Worm (Caenorhabditis elegans): Measurements from ENCODE around the gene atn-1.
A peak's percentile ranks its signal among the peaks of the same experiment; 100 is the strongest.

atn-1 gene

DNA sequence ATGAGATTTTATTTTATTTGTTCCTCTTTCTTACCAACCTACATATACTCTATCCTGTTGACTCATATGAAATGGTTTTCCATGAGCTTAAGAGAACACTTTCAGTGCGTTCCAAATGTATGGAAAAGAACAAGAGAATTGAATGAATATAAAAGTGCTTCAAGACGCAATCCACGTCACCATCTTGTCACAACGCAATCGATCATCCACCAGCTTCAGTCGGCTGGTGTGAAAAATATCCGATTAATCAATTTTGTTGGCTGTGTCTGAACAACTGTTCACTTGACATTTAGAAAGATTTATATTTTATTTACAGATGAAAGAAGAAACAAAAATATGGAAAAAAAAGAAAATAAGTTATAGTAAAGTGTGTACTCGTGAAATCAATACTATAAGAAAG, 45.1 kb downstream of the atn-1 start:
- TF ChIP-seq mab-5 (tag; optimal IDR thresholded peaks at IDR 0.05) (peak; percentile 40), mdl-1 (tag; optimal IDR thresholded peaks at IDR 0.05) (no peak), fos-1 (tag; optimal IDR thresholded peaks at IDR 0.05) (no peak), sma-3 (GFP tag; optimal IDR thresholded peaks at IDR 0.05) (no peak), F13H6.1 (tag; optimal IDR thresholded peaks at IDR 0.05) (no peak), skn-1 (tag; optimal IDR thresholded peaks at IDR 0.05) (no peak), crh-2 (tag; optimal IDR thresholded peaks at IDR 0.05) (peak; percentile 11)

DNA sequence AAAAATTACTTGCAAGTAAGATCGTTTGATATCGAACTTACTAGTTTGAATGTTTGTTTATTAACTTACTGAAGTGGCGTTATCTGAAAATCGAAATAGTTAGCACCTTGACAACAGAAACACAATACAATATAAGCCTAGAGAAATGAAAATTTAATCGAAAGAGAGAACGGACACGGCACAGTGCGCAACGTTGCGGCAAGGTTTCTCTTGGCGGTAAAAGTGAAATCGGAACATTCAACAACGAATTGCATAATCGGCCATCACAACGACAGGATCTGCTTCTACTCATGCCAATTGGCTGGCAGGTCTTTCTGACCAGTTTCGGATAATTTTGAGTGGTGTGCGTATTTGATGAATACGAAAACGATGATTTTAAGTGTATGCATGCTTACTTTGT, 47.3 kb downstream of the atn-1 start, which contains the start of gene dyf-4:
Gene dyf-4 (minus strand): TSS at position 213 of the 400 bp plus-strand sequence.
- peak; percentile 14 for TF ChIP-seq blmp-1 (tag; optimal IDR thresholded peaks at IDR 0.05; ENCODE audit: insufficient read depth)
- no peak for TF ChIP-seq nhr-23 (tag; optimal IDR thresholded peaks at IDR 0.05)
- no peak for TF ChIP-seq nhr-129 (tag; optimal IDR thresholded peaks at IDR 0.05)
- TF ChIP-seq lin-39 (tag; optimal IDR thresholded peaks at IDR 0.05), result no peak
- no peak for TF ChIP-seq lin-11 (tag; optimal IDR thresholded peaks at IDR 0.05)
- no peak for TF ChIP-seq fos-1 (tag; optimal IDR thresholded peaks at IDR 0.05)

DNA sequence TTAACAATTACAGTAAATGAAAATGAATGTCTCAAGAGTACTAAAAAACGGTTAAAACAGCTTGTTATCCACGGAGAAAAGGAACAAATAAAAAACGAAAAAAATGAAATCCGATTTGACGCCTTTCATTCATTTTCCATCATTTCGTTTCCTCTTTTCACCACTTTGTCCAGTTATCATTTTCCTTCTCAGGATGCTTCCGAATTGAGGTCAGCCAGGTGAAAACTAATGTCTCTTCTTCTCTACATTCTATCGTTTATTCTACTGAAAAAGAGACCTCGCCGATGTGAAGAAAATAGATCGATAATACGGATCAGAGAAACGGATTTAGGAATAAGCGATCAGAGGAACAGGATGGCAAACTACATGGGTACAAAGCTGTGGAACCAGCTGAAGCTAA, 47.9 kb downstream of the atn-1 start:
- TF ChIP-seq C34F6.9 (tag; optimal IDR thresholded peaks at IDR 0.05) (no peak), sma-3 (GFP tag; optimal IDR thresholded peaks at IDR 0.05) (no peak), ztf-1 (GFP tag; conservative IDR thresholded peaks at IDR 0.05) (no peak)

DNA sequence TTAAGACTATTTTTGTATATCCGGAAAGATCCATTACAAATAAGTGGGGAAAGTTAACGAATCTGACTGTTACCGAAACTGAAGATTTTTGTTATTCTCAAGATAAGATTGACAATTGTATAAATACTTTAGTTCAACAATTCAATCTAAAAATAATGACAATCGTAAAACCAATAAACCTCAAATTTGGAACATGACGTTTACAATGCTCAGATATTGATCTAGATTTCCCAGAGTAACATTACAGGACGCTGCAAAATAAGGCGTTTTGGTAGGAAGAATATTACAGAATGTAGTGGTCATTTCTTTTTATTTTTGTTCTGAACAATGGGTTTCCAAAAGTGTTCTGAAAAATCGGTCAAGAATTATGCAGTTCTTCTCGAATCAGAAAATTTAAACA, 48.5 kb downstream of the atn-1 start, which contains the start of gene F45D3.1:
Gene F45D3.1 (plus strand): TSS at position 301 of the 400 bp plus-strand sequence.
- TF ChIP-seq nhr-12 (tag; optimal IDR thresholded peaks at IDR 0.05), result no peak
- TF ChIP-seq dmd-4 (tag; optimal IDR thresholded peaks at IDR 0.05), result no peak
- no peak for TF ChIP-seq ceh-16 (tag; optimal IDR thresholded peaks at IDR 0.05)
- no peak for TF ChIP-seq lsy-2 (tag; optimal IDR thresholded peaks at IDR 0.05)
- TF ChIP-seq zag-1 (tag; optimal IDR thresholded peaks at IDR 0.05), result no peak
- no peak for TF ChIP-seq ztf-11 (tag; optimal IDR thresholded peaks at IDR 0.05)
- no peak for TF ChIP-seq elt-1 (tag; optimal IDR thresholded peaks at IDR 0.05)
- no peak for TF ChIP-seq lin-13 (GFP tag; optimal IDR thresholded peaks at IDR 0.05)
- TF ChIP-seq aly-2 (tag; optimal IDR thresholded peaks at IDR 0.05), result no peak
- TF ChIP-seq unc-39 (tag; optimal IDR thresholded peaks at IDR 0.05), result no peak
- no peak for TF ChIP-seq blmp-1 (tag; optimal IDR thresholded peaks at IDR 0.05; ENCODE audit: insufficient read depth)
- no peak for TF ChIP-seq R02D3.7 (tag; optimal IDR thresholded peaks at IDR 0.05)
- TF ChIP-seq sem-4 (tag; optimal IDR thresholded peaks at IDR 0.05), result no peak
- TF ChIP-seq alr-1 (tag; optimal IDR thresholded peaks at IDR 0.05), result no peak
- no peak for TF ChIP-seq skn-1 (tag; optimal IDR thresholded peaks at IDR 0.05)
- no peak for TF ChIP-seq mbf-1 (tag; optimal IDR thresholded peaks at IDR 0.05)
- TF ChIP-seq fos-1 (tag; optimal IDR thresholded peaks at IDR 0.05), result no peak
- no peak for TF ChIP-seq nhr-11 (tag; optimal IDR thresholded peaks at IDR 0.05)
- TF ChIP-seq gmeb-1 (tag; optimal IDR thresholded peaks at IDR 0.05), result no peak
- no peak for TF ChIP-seq nhr-237 (tag; optimal IDR thresholded peaks at IDR 0.05)

DNA sequence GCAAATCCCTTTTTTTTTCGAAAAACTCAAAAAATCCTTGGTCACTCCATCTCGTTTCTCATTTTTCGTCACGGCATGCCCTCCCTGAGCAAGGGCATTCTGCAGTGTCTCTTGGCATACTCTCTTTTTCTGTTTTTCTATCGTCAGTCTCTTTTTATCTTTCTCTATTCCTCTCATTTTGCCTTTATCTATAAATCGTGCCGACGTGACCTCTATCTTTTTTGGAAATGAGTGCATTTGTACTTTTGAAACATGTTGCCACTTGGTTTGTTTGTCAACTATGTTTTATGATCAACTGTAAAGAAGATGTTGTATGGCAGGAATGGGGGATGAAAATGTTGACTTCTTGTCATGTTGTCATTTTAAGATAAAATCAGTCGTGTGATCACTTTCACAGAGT, 50.7 kb downstream of the atn-1 start:
- TF ChIP-seq zag-1 (tag; optimal IDR thresholded peaks at IDR 0.05) (peak; percentile 74), nhr-6 (tag; optimal IDR thresholded peaks at IDR 0.05) (no peak), unc-62 (GFP tag; optimal IDR thresholded peaks at IDR 0.05) (no peak), elt-1 (tag; optimal IDR thresholded peaks at IDR 0.05) (no peak), F13H6.1 (tag; optimal IDR thresholded peaks at IDR 0.05) (peak; percentile 81), mbf-1 (tag; optimal IDR thresholded peaks at IDR 0.05) (no peak), fos-1 (tag; optimal IDR thresholded peaks at IDR 0.05) (peak; percentile 93), gmeb-1 (tag; optimal IDR thresholded peaks at IDR 0.05) (no peak), ama-1 (optimal IDR thresholded peaks at IDR 0.05) (no peak), alr-1 (tag; optimal IDR thresholded peaks at IDR 0.05) (no peak), dmd-4 (tag; optimal IDR thresholded peaks at IDR 0.05) (no peak), nhr-10 (tag; optimal IDR thresholded peaks at IDR 0.05) (no peak), C34F6.9 (tag; optimal IDR thresholded peaks at IDR 0.05) (peak; percentile 77), blmp-1 (tag; optimal IDR thresholded peaks at IDR 0.05; ENCODE audit: insufficient read depth) (peak; percentile 62), ztf-1 (GFP tag; conservative IDR thresholded peaks at IDR 0.05) (no peak), lin-11 (tag; optimal IDR thresholded peaks at IDR 0.05) (no peak), egl-27 (tag; optimal IDR thresholded peaks at IDR 0.05) (peak; percentile 83), nhr-12 (tag; optimal IDR thresholded peaks at IDR 0.05) (no peak), lin-13 (GFP tag; optimal IDR thresholded peaks at IDR 0.05) (peak; percentile 44), mdl-1 (tag; optimal IDR thresholded peaks at IDR 0.05) (peak; percentile 2 to 63), lsy-2 (tag; optimal IDR thresholded peaks at IDR 0.05) (peak in 1 of 2 experiments; percentile 76), sem-4 (tag; optimal IDR thresholded peaks at IDR 0.05) (peak; percentile 63), crh-2 (tag; optimal IDR thresholded peaks at IDR 0.05) (peak; percentile 78), unc-55 (GFP tag; optimal IDR thresholded peaks at IDR 0.05) (no peak), ztf-11 (tag; optimal IDR thresholded peaks at IDR 0.05) (no peak), R02D3.7 (tag; optimal IDR thresholded peaks at IDR 0.05) (no peak), ZK546.5 (tag; optimal IDR thresholded peaks at IDR 0.05) (no peak), sma-3 (GFP tag; optimal IDR thresholded peaks at IDR 0.05) (peak; percentile 61), Y55F3AM.14 (GFP tag; optimal IDR thresholded peaks at IDR 0.05) (peak; percentile 64), nhr-21 (tag; optimal IDR thresholded peaks at IDR 0.05) (peak; percentile 55), ceh-82 (tag; optimal IDR thresholded peaks at IDR 0.05) (no peak), aly-2 (tag; optimal IDR thresholded peaks at IDR 0.05) (no peak), unc-39 (tag; optimal IDR thresholded peaks at IDR 0.05) (no peak), snpc-4 (tag; optimal IDR thresholded peaks at IDR 0.05) (no peak), nhr-77 (tag; optimal IDR thresholded peaks at IDR 0.05) (no peak), nhr-11 (tag; optimal IDR thresholded peaks at IDR 0.05) (no peak)

Measured in whole organism, L2 larva.